Worm (Caenorhabditis elegans) whole organism, early embryonic: ENCODE measurements around the gene acdh-12.

Source experiments
- B0310.2 ChIP-seq: sonication (generic microtip); optimal IDR thresholded peaks from 2 replicates; lab custom pipeline; 2016; ENCODE audit warnings: mild to moderate bottlenecking, missing genetic modification characterization, missing compliant biosample characterization
- aly-1 ChIP-seq: sonication (generic microtip); optimal IDR thresholded peaks from 2 replicates; lab custom pipeline; 2016; ENCODE audit warnings: missing genetic modification characterization, missing compliant biosample characterization
- ama-1 ChIP-seq: fragments of 150-350 bp; optimal IDR thresholded peaks from 2 replicates; lab custom pipeline; 2014
- ets-7 ChIP-seq: sonication (generic microtip); optimal IDR thresholded peaks from 2 replicates; lab custom pipeline; 2016; ENCODE audit warnings: missing genotype, missing genetic modification characterization, missing compliant biosample characterization
- flt-1 ChIP-seq: fragments of 200-800 bp; sonication (Bioruptor generic); IDR thresholded peaks from 2 replicates; pipeline ENCODE4 v1.3.6; 2022; ENCODE audit warnings: missing genetic modification characterization, missing compliant biosample characterization
- pes-1 ChIP-seq: fragments of 200-800 bp; sonication (Bioruptor generic); IDR thresholded peaks from 2 replicates; pipeline ENCODE4 v1.3.6; 2022; ENCODE audit warnings: missing genetic modification reagents, missing genetic modification characterization, missing compliant biosample characterization
- tbx-37 ChIP-seq: fragments of 200-800 bp; sonication (Bioruptor generic); conservative IDR thresholded peaks from 2 replicates; pipeline ENCODE4 v1.3.6; 2022; ENCODE audit warnings: missing genetic modification reagents, missing genetic modification characterization, missing compliant biosample characterization

ce11 chrII:7207649-7208048 lies 12.2 kb upstream of the acdh-12 start:
- TF ChIP-seq ets-7 (tag; lab: Kevin White, UChicago) (no peak), pes-1 (GFP tag; lab: Robert Waterston, UW) (no peak), ama-1 (lab: Kevin White, UChicago) (no peak), flt-1 (GFP tag; lab: Robert Waterston, UW) (no peak), tbx-37 (GFP tag; lab: Robert Waterston, UW) (no peak), aly-1 (tag; lab: Kevin White, UChicago) (no peak), B0310.2 (tag; lab: Kevin White, UChicago) (no peak)
